Worm (Caenorhabditis elegans) whole organism, young adult: Measurements from ENCODE around the gene cyp-13A6.

Experiments
- B0336.3 ChIP-seq: fragments of 200-800 bp; sonication (Bioruptor generic); IDR thresholded peaks from 2 replicates; pipeline ENCODE4 v1.3.6; 2022; ENCODE audit warnings: missing genetic modification characterization, missing compliant biosample characterization
- F33H1.4 ChIP-seq: fragments of 200-800 bp; sonication (Bioruptor generic); IDR thresholded peaks from 2 replicates; pipeline ENCODE4 v1.3.6; 2022; ENCODE audit warnings: missing genetic modification reagents, missing genetic modification characterization, missing compliant biosample characterization
- F57A8.1 ChIP-seq: fragments of 200-800 bp; sonication (Bioruptor generic); optimal IDR thresholded peaks from 2 replicates; lab custom pipeline; 2018; ENCODE audit warnings: mild to moderate bottlenecking, missing genetic modification characterization, moderate library complexity, missing compliant biosample characterization
- K12H6.12 ChIP-seq: fragments of 200-800 bp; sonication (Bioruptor generic); optimal IDR thresholded peaks from 2 replicates; lab custom pipeline; 2018; ENCODE audit warnings: mild to moderate bottlenecking, missing genetic modification characterization, missing compliant biosample characterization
- ZK185.1 ChIP-seq: sonication (generic microtip); optimal IDR thresholded peaks from 2 replicates; lab custom pipeline; 2016; ENCODE audit warnings: mild to moderate bottlenecking, missing genetic modification characterization, missing compliant biosample characterization; ENCODE audit not compliant: poor library complexity, severe bottlenecking
- ceh-79 ChIP-seq: sonication (generic microtip); optimal IDR thresholded peaks from 2 replicates; lab custom pipeline; 2017; ENCODE audit warnings: mild to moderate bottlenecking, missing genetic modification characterization, missing compliant biosample characterization
- ceh-91 ChIP-seq: fragments of 200-800 bp; sonication (Bioruptor generic); IDR thresholded peaks from 2 replicates; pipeline ENCODE4 v1.3.6; 2022; ENCODE audit warnings: missing genetic modification reagents, missing genetic modification characterization, missing compliant biosample characterization
- hsf-1 ChIP-seq: fragments of 200-800 bp; sonication (Bioruptor generic); IDR thresholded peaks from 2 replicates; pipeline ENCODE4 v1.3.6; 2022; ENCODE audit warnings: missing genetic modification reagents, missing genetic modification characterization, missing compliant biosample characterization
- nfya-2 ChIP-seq: fragments of 200-800 bp; sonication (Bioruptor generic); IDR thresholded peaks from 2 replicates; pipeline ENCODE4 v1.3.6; 2022; ENCODE audit warnings: missing genetic modification reagents, missing genetic modification characterization, missing compliant biosample characterization
- snpc-1.1 ChIP-seq: sonication (generic microtip); optimal IDR thresholded peaks from 2 replicates; lab custom pipeline; 2017; ENCODE audit warnings: missing genetic modification characterization, mild to moderate bottlenecking, missing compliant biosample characterization, antibody characterized with exemption, moderate library complexity, missing genotype, missing genetic modification reagents; ENCODE audit not compliant: insufficient read depth
- snpc-4 ChIP-seq, 5 experiments: fragments of 150-350 bp in 1 of 5; sonication (generic microtip) in 4 of 5; optimal IDR thresholded peaks; 2 replicates each; lab custom pipeline; 2014 to 2018; ENCODE audit warnings: missing genetic modification characterization in 5 of 5, missing biosample characterization in 3 of 5, antibody characterized with exemption in 2 of 5, mild to moderate bottlenecking in 2 of 5, missing compliant biosample characterization in 2 of 5, missing genotype in 2 of 5, moderate library complexity in 2 of 5, missing genetic modification reagents in 1 of 5
- zfh-2 ChIP-seq: fragments of 200-800 bp; sonication (Bioruptor generic); conservative IDR thresholded peaks from 2 replicates; pipeline ENCODE4 v1.3.6; 2022; ENCODE audit warnings: missing genetic modification reagents, missing genetic modification characterization, missing compliant biosample characterization

ce11 chrII:9793197-9793596 is 9.4 kb downstream of the cyp-13A6 start, which contains the start of gene cyp-13A3:
- TF ChIP-seq K12H6.12 (tag; lab: Kevin White, UChicago) (no peak), ceh-91 (GFP tag; lab: Robert Waterston, UW) (no peak), zfh-2 (GFP tag; lab: Robert Waterston, UW) (no peak), hsf-1 (GFP tag; lab: Robert Waterston, UW) (no peak), ceh-79 (no peak), F33H1.4 (no peak), ZK185.1 (tag; lab: Kevin White, UChicago) (no peak), snpc-4 (GFP tag; optimal IDR thresholded peaks at IDR 0.05; lab: Kevin White, UChicago) (no peak), snpc-4 (tag; optimal IDR thresholded peaks at IDR 0.05; lab: Kevin White, UChicago) (no peak), nfya-2 (GFP tag; lab: Robert Waterston, UW) (no peak), B0336.3 (GFP tag; lab: Robert Waterston, UW) (no peak), snpc-1.1 (tag; lab: Kevin White, UChicago) (no peak), F57A8.1 (GFP tag; lab: Kevin White, UChicago) (no peak)
